Fruit fly (Drosophila melanogaster) whole organism, wandering third instar larva: ENCODE measurements around the gene CG33098.

Experiments used
- CG32264 ChIP-seq: fragments of 200-800 bp; sonication (Bioruptor generic); optimal IDR thresholded peaks from 2 replicates; lab custom pipeline; 2016; ENCODE audit warnings: missing biosample characterization, missing genetic modification characterization
- HLH106 ChIP-seq: fragments of 200-800 bp; optimal IDR thresholded peaks from 3 replicates; lab custom pipeline; 2019; ENCODE audit warnings: missing biosample characterization, mild to moderate bottlenecking, missing genetic modification characterization, moderate library complexity

dm6 chr3R:12405134-12405533 lies 18.1 kb downstream of the CG33098 start:
- TF ChIP-seq CG32264 (GFP tag; lab: Kevin White, UChicago): no peak
- TF ChIP-seq HLH106 (tag; lab: Kevin White, UChicago): no peak
